Fruit fly (Drosophila melanogaster) whole organism, embryonic: ENCODE data around the gene cindr.

Experiments used
- Awh ChIP-seq: fragments of 200-800 bp; sonication (Bioruptor generic); IDR thresholded peaks from 2 replicates; pipeline ENCODE4, ENCODE4 v1.3.6; 2022; ENCODE audit warnings: missing biosample characterization, missing genetic modification characterization
- CG10209 ChIP-seq: fragments of 200-800 bp; sonication (Bioruptor generic); optimal IDR thresholded peaks from 3 replicates; lab custom pipeline; 2017; ENCODE audit warnings: missing biosample characterization, mild to moderate bottlenecking, missing genetic modification characterization, missing genetic modification reagents
- CG12769 ChIP-seq: fragments of 200-800 bp; sonication (Bioruptor generic); optimal IDR thresholded peaks from 2 replicates; lab custom pipeline; 2019; ENCODE audit warnings: missing biosample characterization, mild to moderate bottlenecking, missing genetic modification characterization, moderate library complexity
- CG13287 ChIP-seq: fragments of 200-800 bp; sonication (Bioruptor generic); IDR thresholded peaks from 2 replicates; pipeline ENCODE4 v1.3.6; 2022; ENCODE audit warnings: missing biosample characterization, missing genetic modification characterization; ENCODE audit not compliant: partially characterized antibody
- CG14860 ChIP-seq: fragments of 200-800 bp; sonication (Bioruptor generic); IDR thresholded peaks from 3 replicates; pipeline ENCODE4 v1.3.6; 2022; ENCODE audit warnings: missing biosample characterization, missing genetic modification characterization; ENCODE audit not compliant: partially characterized antibody
- CG15073 ChIP-seq: fragments of 200-800 bp; sonication (Bioruptor generic); optimal IDR thresholded peaks from 2 replicates; lab custom pipeline; 2016; ENCODE audit warnings: missing biosample characterization, missing genetic modification characterization
- CG15601 ChIP-seq: fragments of 200-800 bp; sonication (Bioruptor generic); optimal IDR thresholded peaks from 3 replicates; lab custom pipeline; 2019; ENCODE audit warnings: missing biosample characterization, mild to moderate bottlenecking, missing genetic modification characterization, moderate library complexity
- CG17359 ChIP-seq: fragments of 200-800 bp; sonication (Bioruptor generic); optimal IDR thresholded peaks from 3 replicates; lab custom pipeline; 2018; ENCODE audit warnings: missing biosample characterization, mild to moderate bottlenecking, missing genetic modification characterization, moderate library complexity
- CG17361 ChIP-seq: fragments of 200-800 bp; sonication (Bioruptor generic); IDR thresholded peaks from 3 replicates; pipeline ENCODE4 v1.3.6; 2022; ENCODE audit warnings: missing biosample characterization, missing genetic modification characterization
- CG17802 ChIP-seq: fragments of 200-800 bp; sonication (Bioruptor generic); optimal IDR thresholded peaks from 2 replicates; lab custom pipeline; 2018; ENCODE audit warnings: missing biosample characterization, mild to moderate bottlenecking, missing genetic modification characterization, moderate library complexity
- CG34422 ChIP-seq: fragments of 200-800 bp; sonication (Bioruptor generic); IDR thresholded peaks from 3 replicates; pipeline ENCODE4 v1.3.6; 2022; ENCODE audit warnings: missing biosample characterization, missing genetic modification characterization
- CG4854 ChIP-seq: fragments of 200-800 bp; sonication (Bioruptor generic); optimal IDR thresholded peaks from 2 replicates; lab custom pipeline; 2016; ENCODE audit warnings: missing biosample characterization, missing genetic modification characterization, inconsistent platforms
- CG6683 ChIP-seq: fragments of 200-800 bp; sonication (Bioruptor generic); optimal IDR thresholded peaks from 2 replicates; lab custom pipeline; 2017; ENCODE audit warnings: missing biosample characterization, mild to moderate bottlenecking, missing genetic modification characterization, missing genetic modification reagents
- CG6813 ChIP-seq: fragments of 200-800 bp; sonication (Bioruptor generic); optimal IDR thresholded peaks from 2 replicates; lab custom pipeline; 2017; ENCODE audit warnings: missing biosample characterization, missing genetic modification characterization, mild to moderate bottlenecking, moderate library complexity, missing genetic modification reagents
- CG7556 ChIP-seq: fragments of 200-800 bp; sonication (Bioruptor generic); optimal IDR thresholded peaks from 2 replicates; lab custom pipeline; 2017; ENCODE audit warnings: missing biosample characterization, mild to moderate bottlenecking, missing genetic modification characterization
- CG7839 ChIP-seq: fragments of 200-800 bp; sonication (Bioruptor generic); optimal IDR thresholded peaks from 3 replicates; lab custom pipeline; 2018; ENCODE audit warnings: missing biosample characterization, mild to moderate bottlenecking, missing genetic modification characterization, moderate library complexity
- CG8089 ChIP-seq: fragments of 200-800 bp; sonication (Bioruptor generic); optimal IDR thresholded peaks from 3 replicates; lab custom pipeline; 2016; ENCODE audit warnings: missing biosample characterization, missing genetic modification characterization
- CG9797 ChIP-seq: fragments of 200-800 bp; sonication (Bioruptor generic); optimal IDR thresholded peaks from 3 replicates; lab custom pipeline; 2018; ENCODE audit warnings: missing biosample characterization, mild to moderate bottlenecking, missing genetic modification characterization
- CG9932 ChIP-seq: fragments of 200-800 bp; sonication (Bioruptor generic); IDR thresholded peaks from 2 replicates; pipeline ENCODE4 v1.3.6; 2022; ENCODE audit warnings: missing biosample characterization, missing genetic modification characterization
- CkIIα-i1 ChIP-seq: fragments of 200-800 bp; sonication (Bioruptor generic); IDR thresholded peaks from 2 replicates; pipeline ENCODE4 v1.3.6; 2022; ENCODE audit warnings: missing biosample characterization, missing genetic modification characterization
- Doc3 ChIP-seq: fragments of 200-800 bp; sonication (Bioruptor generic); IDR thresholded peaks from 3 replicates; pipeline ENCODE4 v1.3.6; 2022; ENCODE audit warnings: missing biosample characterization, missing genetic modification characterization; ENCODE audit not compliant: partially characterized antibody
- Jarid2 ChIP-seq: fragments of 200-800 bp; sonication (Bioruptor generic); optimal IDR thresholded peaks from 3 replicates; lab custom pipeline; 2017; ENCODE audit warnings: mild to moderate bottlenecking, missing biosample characterization, missing genetic modification reagents, missing genetic modification characterization
- Mad ChIP-seq: fragments of 200-800 bp; sonication (Bioruptor generic); optimal IDR thresholded peaks from 2 replicates; lab custom pipeline; 2016; ENCODE audit warnings: missing biosample characterization, missing genetic modification characterization
- NC2β ChIP-seq: fragments of 200-800 bp; sonication (Bioruptor generic); optimal IDR thresholded peaks from 2 replicates; lab custom pipeline; 2016; ENCODE audit warnings: missing biosample characterization, missing genetic modification characterization
- Oli ChIP-seq: fragments of 200-800 bp; sonication (Bioruptor generic); optimal IDR thresholded peaks from 2 replicates; lab custom pipeline; 2018; ENCODE audit warnings: missing biosample characterization, mild to moderate bottlenecking, missing genetic modification characterization, moderate library complexity
- Pdp1 ChIP-seq, 2 experiments: fragments of 200-800 bp; sonication (Bioruptor generic); optimal IDR thresholded peaks; 3 replicates each; lab custom pipeline; 2016; ENCODE audit warnings: missing biosample characterization in 2 of 2, missing genetic modification characterization in 2 of 2, mild to moderate bottlenecking in 1 of 2, moderate library complexity in 1 of 2
- Six4 ChIP-seq: fragments of 200-800 bp; sonication (Bioruptor generic); optimal IDR thresholded peaks from 2 replicates; lab custom pipeline; 2016; ENCODE audit warnings: missing biosample characterization, missing genetic modification characterization
- YL-1 ChIP-seq: fragments of 200-800 bp; sonication (Bioruptor generic); optimal IDR thresholded peaks from 3 replicates; lab custom pipeline; 2017; ENCODE audit warnings: missing biosample characterization, mild to moderate bottlenecking, missing genetic modification characterization
- amos ChIP-seq: fragments of 200-800 bp; sonication (Bioruptor generic); IDR thresholded peaks from 2 replicates; pipeline ENCODE4 v1.3.6; 2022; ENCODE audit warnings: missing biosample characterization, missing genetic modification characterization; ENCODE audit not compliant: partially characterized antibody
- ap ChIP-seq: fragments of 200-800 bp; sonication (Bioruptor generic); IDR thresholded peaks from 2 replicates; pipeline ENCODE4 v1.3.6; 2022; ENCODE audit warnings: missing biosample characterization, missing genetic modification characterization
- ato ChIP-seq: fragments of 200-800 bp; sonication (Bioruptor generic); IDR thresholded peaks from 2 replicates; pipeline ENCODE4 v1.3.6; 2022; ENCODE audit warnings: missing biosample characterization, missing genetic modification characterization; ENCODE audit not compliant: partially characterized antibody
- bigmax ChIP-seq: fragments of 200-800 bp; sonication (Bioruptor generic); optimal IDR thresholded peaks from 2 replicates; lab custom pipeline; 2018; ENCODE audit warnings: missing biosample characterization, mild to moderate bottlenecking, missing genetic modification characterization
- bowl ChIP-seq: fragments of 200-800 bp; sonication (Bioruptor generic); IDR thresholded peaks from 2 replicates; pipeline ENCODE4 v1.3.6; 2022; ENCODE audit warnings: missing biosample characterization, missing genetic modification characterization
- chinmo ChIP-seq: fragments of 200-800 bp; sonication (Bioruptor generic); IDR thresholded peaks from 4 replicates; pipeline ENCODE4 v1.3.6; 2022; ENCODE audit warnings: missing biosample characterization, missing genetic modification characterization; ENCODE audit not compliant: partially characterized antibody
- ci ChIP-seq: fragments of 200-800 bp; sonication (Bioruptor generic); IDR thresholded peaks from 3 replicates; pipeline ENCODE4 v1.3.6; 2022; ENCODE audit warnings: missing biosample characterization, missing genetic modification characterization
- croc ChIP-seq: fragments of 200-800 bp; sonication (Bioruptor generic); conservative IDR thresholded peaks from 3 replicates; pipeline ENCODE4 v1.3.6; 2022; ENCODE audit warnings: missing biosample characterization, missing genetic modification characterization
- ewg ChIP-seq: fragments of 200-800 bp; sonication (Bioruptor generic); optimal IDR thresholded peaks from 3 replicates; lab custom pipeline; 2017; ENCODE audit warnings: mild to moderate bottlenecking, missing biosample characterization, missing genetic modification reagents, missing genetic modification characterization
- gro ChIP-seq: fragments of 200-800 bp; sonication (Bioruptor generic); optimal IDR thresholded peaks from 2 replicates; lab custom pipeline; 2016; ENCODE audit warnings: missing biosample characterization, missing genetic modification characterization
- hkb ChIP-seq, 2 experiments: fragments of 200-800 bp in 1 of 2; fragments of >200 bp in 1 of 2; sonication (Bioruptor generic) in 1 of 2; IDR thresholded peaks in 1 of 2; optimal IDR thresholded peaks in 1 of 2; 2 replicates each; pipeline versions ENCODE4 v1.3.6 to Lab custom; 2017 to 2022; ENCODE audit warnings: missing biosample characterization in 1 of 2, missing genetic modification characterization in 1 of 2
- lola ChIP-seq, 3 experiments: fragments of >200 bp in 2 of 3; fragments of 200-800 bp in 1 of 3; sonication (Bioruptor generic) in 1 of 3; optimal IDR thresholded peaks; 2 replicates each; lab custom pipeline; 2017 to 2019; ENCODE audit warnings: missing biosample characterization in 3 of 3, missing genetic modification characterization in 3 of 3, mild to moderate bottlenecking in 1 of 3, moderate library complexity in 1 of 3
- lov ChIP-seq, 2 experiments: fragments of 200-800 bp in 1 of 2; fragments of >200 bp in 1 of 2; sonication (Bioruptor generic) in 1 of 2; IDR thresholded peaks in 1 of 2; optimal IDR thresholded peaks in 1 of 2; 2 replicates in 1 of 2; 3 replicates in 1 of 2; pipeline versions ENCODE4 v1.3.6 to Lab custom; 2017 to 2022; ENCODE audit warnings: missing biosample characterization in 1 of 2, missing genetic modification characterization in 1 of 2
- nau ChIP-seq: fragments of 200-800 bp; sonication (Bioruptor generic); optimal IDR thresholded peaks from 3 replicates; lab custom pipeline; 2017; ENCODE audit warnings: missing biosample characterization, mild to moderate bottlenecking, missing genetic modification characterization, missing genetic modification reagents
- pan ChIP-seq, 4 experiments: fragments of >200 bp in 3 of 4; fragments of 200-800 bp in 1 of 4; sonication (Bioruptor generic) in 1 of 4; optimal IDR thresholded peaks in 3 of 4; IDR thresholded peaks in 1 of 4; 2 replicates each; pipeline versions ENCODE4 v1.3.6 to Lab custom; 2017 to 2022; ENCODE audit warnings: missing biosample characterization in 2 of 4, missing genetic modification characterization in 2 of 4, mixed read lengths in 1 of 4
- row ChIP-seq: fragments of 200-800 bp; sonication (Bioruptor generic); IDR thresholded peaks from 3 replicates; pipeline ENCODE4 v1.3.6; 2022; ENCODE audit warnings: missing biosample characterization, missing genetic modification characterization
- sug ChIP-seq: fragments of 200-800 bp; optimal IDR thresholded peaks from 2 replicates; lab custom pipeline; 2019; ENCODE audit warnings: missing biosample characterization, mild to moderate bottlenecking, missing genetic modification characterization, moderate library complexity
- twi ChIP-seq: fragments of 200-800 bp; optimal IDR thresholded peaks from 2 replicates; lab custom pipeline; 2019; ENCODE audit warnings: missing biosample characterization, mild to moderate bottlenecking, missing genetic modification characterization, moderate library complexity
- usp ChIP-seq: fragments of >200 bp; optimal IDR thresholded peaks from 2 replicates; lab custom pipeline; 2017; ENCODE audit warnings: missing biosample characterization, missing genetic modification characterization

The cindr gene

dm6 chr3R:30789363-30789762 is 19.1 kb upstream of the cindr start (continued):
- TF ChIP-seq CkIIα-i1 (GFP tag; lab: Robert Waterston, UW) (no peak), lola (GFP tag; optimal IDR thresholded peaks at IDR 0.05; lab: Kevin White, UChicago) (no peak), nau (GFP tag; lab: Kevin White, UChicago) (no peak), gro (GFP tag; lab: Kevin White, UChicago) (peak; percentile 45), lov (optimal IDR thresholded peaks at IDR 0.05; lab: Kevin White, UChicago) (no peak), lov (GFP tag; IDR thresholded peaks at IDR 0.05; lab: Robert Waterston, UW) (peak; percentile 75; the same call in 1 of the 3 replicates), Doc3 (GFP tag; lab: Robert Waterston, UW) (0 out of 3 replicates have a peak, but pooled peaks have one; percentile 8), pan (optimal IDR thresholded peaks at IDR 0.05; lab: Kevin White, UChicago) (no peak), pan (GFP tag; optimal IDR thresholded peaks at IDR 0.05 in 1 of 2, IDR thresholded peaks at IDR 0.05 in 1 of 2) (peak in 1 of 2 experiments; percentile 88), CG9932 (GFP tag; lab: Robert Waterston, UW) (peak; percentile 71), Pdp1 (GFP tag; optimal IDR thresholded peaks at IDR 0.05; lab: Kevin White, UChicago) (peak in 1 of 2 experiments; percentile 14), CG14860 (GFP tag; lab: Robert Waterston, UW) (no peak), CG7839 (tag; lab: Kevin White, UChicago) (peak; percentile 62), sug (tag; lab: Kevin White, UChicago) (peak; percentile 31), CG17802 (no peak), CG13287 (GFP tag; lab: Robert Waterston, UW) (peak; percentile 67), CG15601 (tag; lab: Kevin White, UChicago) (peak; percentile 5), CG9797 (peak; percentile 37), row (GFP tag; lab: Robert Waterston, UW) (peak; percentile 38; the same call in 1 of the 3 replicates), ci (GFP tag; lab: Robert Waterston, UW) (peak; percentile 86), Awh (peak; percentile 82), CG17359 (tag; lab: Kevin White, UChicago) (peak; percentile 46), chinmo (GFP tag; lab: Robert Waterston, UW) (no peak), bigmax (no peak), Jarid2 (GFP tag; lab: Kevin White, UChicago) (no peak), CG6813 (GFP tag; lab: Kevin White, UChicago) (peak; percentile 0), amos (GFP tag; lab: Robert Waterston, UW) (peak; percentile 75), CG10209 (GFP tag; lab: Kevin White, UChicago) (no peak), twi (tag; lab: Kevin White, UChicago) (no peak), Mad (GFP tag; lab: Kevin White, UChicago) (no peak), CG34422 (GFP tag; lab: Robert Waterston, UW) (peak; percentile 85), ap (peak; percentile 77), CG8089 (no peak), CG6683 (GFP tag; lab: Kevin White, UChicago) (no peak), CG15073 (GFP tag; lab: Kevin White, UChicago) (no peak), CG7556 (peak; percentile 34), croc (GFP tag; lab: Robert Waterston, UW) (peak; percentile 39; the same call in 2 of the 3 replicates), CG12769 (tag; lab: Kevin White, UChicago) (no peak), ewg (no peak), hkb (optimal IDR thresholded peaks at IDR 0.05; lab: Kevin White, UChicago) (no peak), hkb (GFP tag; IDR thresholded peaks at IDR 0.05; lab: Robert Waterston, UW) (peak; percentile 75), Oli (tag; lab: Kevin White, UChicago) (no peak), ato (GFP tag; lab: Robert Waterston, UW) (peak; percentile 27; the same call in 1 of the 2 replicates), usp (GFP tag; lab: Kevin White, UChicago) (no peak), NC2β (GFP tag; lab: Kevin White, UChicago) (peak; percentile 29), Six4 (no peak), CG17361 (GFP tag; lab: Robert Waterston, UW) (peak; percentile 78), bowl (no peak), YL-1 (GFP tag; lab: Kevin White, UChicago) (no peak), CG4854 (peak; percentile 6)
